Worm (Caenorhabditis elegans): ENCODE measurements around the gene K01A2.4.
A peak's percentile ranks its signal among the peaks of the same experiment; 100 is the strongest.

Gene K01A2.4

ce11 chrII:307154-307553, at the start of gene K01A2.4:
TSS of gene K01A2.4 (plus strand) at chrII:307454.
- TF ChIP-seq nhr-77 (tag; optimal IDR thresholded peaks at IDR 0.05) (no peak), aha-1 (tag) (peak; percentile 62)

- TF ChIP-seq unc-39 (tag; optimal IDR thresholded peaks at IDR 0.05) (no peak), zip-2 (tag; optimal IDR thresholded peaks at IDR 0.05) (no peak), Y48G9A.11 (GFP tag; IDR thresholded peaks at IDR 0.05) (no peak), ama-1 (optimal IDR thresholded peaks at IDR 0.05) (no peak)
These were observed 49.7 kb upstream of the K01A2.4 start, which contains the start of gene cat-2 for ce11 chrII:257519-257918. TSS of gene cat-2 (plus strand) at chrII:257819.

- TF ChIP-seq lin-15B (tag; optimal IDR thresholded peaks at IDR 0.05) (no peak), ztf-11 (tag; optimal IDR thresholded peaks at IDR 0.05) (no peak), nhr-42 (GFP tag; IDR thresholded peaks at IDR 0.05) (no peak), dmd-9 (GFP tag; IDR thresholded peaks at IDR 0.05) (no peak), ama-1 (optimal IDR thresholded peaks at IDR 0.05) (no peak), spr-1 (tag; optimal IDR thresholded peaks at IDR 0.05) (no peak), php-3 (GFP tag; IDR thresholded peaks at IDR 0.05) (no peak), mdt-29 (GFP tag; IDR thresholded peaks at IDR 0.05) (no peak), aly-2 (tag; optimal IDR thresholded peaks at IDR 0.05) (no peak), nhr-25 (tag; optimal IDR thresholded peaks at IDR 0.05; ENCODE audit: borderline replicate concordance, insufficient read depth) (no peak), nhr-237 (tag; optimal IDR thresholded peaks at IDR 0.05) (no peak), zfp-3 (GFP tag; conservative IDR thresholded peaks at IDR 0.05) (no peak), ces-1 (GFP tag; optimal IDR thresholded peaks at IDR 0.05) (no peak), tag-97 (GFP tag; IDR thresholded peaks at IDR 0.05) (no peak), lir-3 (tag; optimal IDR thresholded peaks at IDR 0.05) (no peak), dmd-6 (GFP tag; IDR thresholded peaks at IDR 0.05) (no peak), daf-12 (tag; optimal IDR thresholded peaks at IDR 0.05) (no peak), nhr-102 (tag; optimal IDR thresholded peaks at IDR 0.05) (no peak), ceh-32 (tag; optimal IDR thresholded peaks at IDR 0.05; ENCODE audit: poor library complexity) (no peak)
These were observed 43.7 kb upstream of the K01A2.4 start, which contains the start of gene scc-2 for ce11 chrII:263563-263962. TSS of gene scc-2 (minus strand) at chrII:263663.

ce11 chrII:264053-264452, 43.2 kb upstream of the K01A2.4 start, which contains the start of gene B0432.14:
TSS of gene B0432.14 (plus strand) at chrII:264353.
- TF ChIP-seq snpc-1.2 (GFP tag; IDR thresholded peaks at IDR 0.05) (no peak), hmg-1.1 (GFP tag; IDR thresholded peaks at IDR 0.05) (no peak), ceh-28 (tag; optimal IDR thresholded peaks at IDR 0.05) (no peak), arid-1 (GFP tag; conservative IDR thresholded peaks at IDR 0.05) (no peak), F44E2.7 (GFP tag; IDR thresholded peaks at IDR 0.05) (no peak), zip-11 (GFP tag; IDR thresholded peaks at IDR 0.05) (no peak)

ce11 chrII:273872-274271, 33.4 kb upstream of the K01A2.4 start, which contains the start of gene B0432.7:
TSS of gene B0432.7 (minus strand) at chrII:273972.
- TF ChIP-seq egl-43 (GFP tag; IDR thresholded peaks at IDR 0.05) (no peak), Y5F2A.4 (GFP tag; optimal IDR thresholded peaks at IDR 0.05) (no peak), dve-1 (tag; optimal IDR thresholded peaks at IDR 0.05; ENCODE audit: insufficient read depth) (no peak), lir-3 (tag; optimal IDR thresholded peaks at IDR 0.05) (no peak), nhr-77 (tag; optimal IDR thresholded peaks at IDR 0.05) (no peak), nhr-25 (tag; optimal IDR thresholded peaks at IDR 0.05; ENCODE audit: borderline replicate concordance, insufficient read depth) (no peak)

- TF ChIP-seq F26F4.8 (GFP tag; conservative IDR thresholded peaks at IDR 0.05), result no peak
- no peak for TF ChIP-seq tra-1 (GFP tag; IDR thresholded peaks at IDR 0.05)
- TF ChIP-seq madf-5 (GFP tag; IDR thresholded peaks at IDR 0.05), result no peak
- TF ChIP-seq zfp-3 (GFP tag; conservative IDR thresholded peaks at IDR 0.05), result no peak
- no peak for TF ChIP-seq dmd-6 (GFP tag; IDR thresholded peaks at IDR 0.05)
These were observed 28.6 kb upstream of the K01A2.4 start, which contains the start of gene B0432.8 for ce11 chrII:278636-279035. TSS of gene B0432.8 (minus strand) at chrII:278736.
